Fruit fly (Drosophila melanogaster) whole organism: ENCODE results near the gene dmrt11E.

Source experiments
- CG8478 ChIP-seq: fragments of >200 bp; optimal IDR thresholded peaks from 2 replicates; lab custom pipeline; 2018; ENCODE audit warnings: inconsistent platforms
- Dll ChIP-seq: fragments of >200 bp; optimal IDR thresholded peaks from 2 replicates; lab custom pipeline; 2017
- usp ChIP-seq: fragments of >200 bp; optimal IDR thresholded peaks from 2 replicates; lab custom pipeline; 2017; ENCODE audit warnings: missing biosample characterization, missing genetic modification characterization, mixed read lengths

- TF ChIP-seq Dll (no peak), CG8478 (no peak), usp (GFP tag; lab: Kevin White, UChicago) (no peak)
Measured at dm6 chrX:13407673-13408072, 39.7 kb downstream of the dmrt11E start.
